Fruit fly (Drosophila melanogaster) Kc167 (cell line): ENCODE results near the gene Hmu.

ENCODE experiments used
- Myc ChIP-seq: fragments of >200 bp; optimal IDR thresholded peaks from 2 replicates; lab custom pipeline; 2017; ENCODE audit warnings: missing external identifiers
- Sin3A ChIP-seq: fragments of >200 bp; optimal IDR thresholded peaks from 2 replicates; lab custom pipeline; 2018; ENCODE audit warnings: missing external identifiers
- h ChIP-seq: fragments of >200 bp; optimal IDR thresholded peaks from 3 replicates; lab custom pipeline; 2018; ENCODE audit warnings: missing external identifiers
- insv ChIP-seq: fragments of >200 bp; optimal IDR thresholded peaks from 3 replicates; lab custom pipeline; 2018; ENCODE audit warnings: missing external identifiers
- psq ChIP-seq: fragments of >200 bp; optimal IDR thresholded peaks from 2 replicates; lab custom pipeline; 2017; ENCODE audit warnings: missing external identifiers
- ttk ChIP-seq: sonication (Bioruptor generic); optimal IDR thresholded peaks from 2 replicates; lab custom pipeline; 2017; ENCODE audit warnings: missing external identifiers

DNA sequence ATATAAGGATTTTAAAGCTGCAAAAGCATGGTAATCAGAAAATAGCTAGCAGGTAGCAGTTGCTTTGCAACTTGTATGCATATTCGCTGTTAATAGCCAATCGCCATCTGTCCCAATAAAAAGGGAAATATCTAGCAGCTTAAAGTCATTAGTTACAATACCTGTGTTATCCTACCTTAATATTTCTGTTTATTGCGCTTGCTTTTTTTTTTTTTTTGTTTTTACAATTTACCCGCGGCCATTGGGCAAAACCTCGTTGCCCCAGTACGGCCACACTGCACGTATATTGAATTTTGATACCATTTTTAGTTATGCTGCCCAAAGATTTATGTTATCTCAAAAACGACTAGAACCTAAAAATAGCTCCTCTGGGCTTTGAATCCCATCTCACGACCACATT, 16.3 kb upstream of the Hmu start:
- no peak for TF ChIP-seq h
- TF ChIP-seq psq (lab: Kevin White, UChicago), result no peak
- no peak for TF ChIP-seq Sin3A
- no peak for TF ChIP-seq Myc (lab: Kevin White, UChicago)
- no peak for TF ChIP-seq insv (lab: Kevin White, UChicago)
- TF ChIP-seq ttk, result no peak
